Worm (Caenorhabditis elegans): ENCODE measurements around the gene B0336.7.

DNA sequence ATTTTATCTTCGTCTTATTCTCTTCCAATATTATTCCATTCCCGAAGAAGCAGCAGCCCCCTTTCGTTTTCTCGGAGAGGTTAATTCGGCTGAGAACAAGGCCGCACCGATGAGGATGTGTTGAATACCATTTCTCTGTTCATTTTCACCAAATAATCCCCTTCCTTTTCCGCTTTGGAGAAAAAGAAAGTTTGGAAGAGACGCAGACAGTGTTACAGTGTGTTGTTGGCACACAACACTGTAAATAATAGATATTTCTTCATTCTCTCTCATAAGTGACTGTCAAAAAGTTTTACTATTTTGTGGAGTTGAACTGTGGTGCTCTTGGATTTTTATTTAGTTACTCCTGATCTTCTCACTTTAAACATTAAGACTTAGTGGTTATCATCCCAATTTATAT lies 31.9 kb downstream of the B0336.7 start:
- TF ChIP-seq nhr-111 (GFP tag; optimal IDR thresholded peaks at IDR 0.05) (no peak), jun-1 (tag; optimal IDR thresholded peaks at IDR 0.05) (no peak), unc-62 (GFP tag; optimal IDR thresholded peaks at IDR 0.05 in 1 of 2) (no peak), unc-62 (tag; optimal IDR thresholded peaks at IDR 0.05) (no peak), egl-27 (tag; optimal IDR thresholded peaks at IDR 0.05) (no peak), Y75B8A.6 (GFP tag; IDR thresholded peaks at IDR 0.05) (no peak), ama-1 (optimal IDR thresholded peaks at IDR 0.05) (no peak), fkh-10 (GFP tag; optimal IDR thresholded peaks at IDR 0.05) (no peak), F49E8.2 (tag; optimal IDR thresholded peaks at IDR 0.05; ENCODE audit: borderline replicate concordance) (no peak), zag-1 (tag; optimal IDR thresholded peaks at IDR 0.05) (no peak), nhr-11 (tag; optimal IDR thresholded peaks at IDR 0.05) (no peak), attf-4 (tag; optimal IDR thresholded peaks at IDR 0.05) (no peak), lim-7 (GFP tag; IDR thresholded peaks at IDR 0.05) (no peak), spr-3 (GFP tag; optimal IDR thresholded peaks at IDR 0.05) (no peak)

Data from whole organism, L4 larva.